Fruit fly (Drosophila melanogaster): ENCODE results near the gene kirre.

Gene kirre

DNA sequence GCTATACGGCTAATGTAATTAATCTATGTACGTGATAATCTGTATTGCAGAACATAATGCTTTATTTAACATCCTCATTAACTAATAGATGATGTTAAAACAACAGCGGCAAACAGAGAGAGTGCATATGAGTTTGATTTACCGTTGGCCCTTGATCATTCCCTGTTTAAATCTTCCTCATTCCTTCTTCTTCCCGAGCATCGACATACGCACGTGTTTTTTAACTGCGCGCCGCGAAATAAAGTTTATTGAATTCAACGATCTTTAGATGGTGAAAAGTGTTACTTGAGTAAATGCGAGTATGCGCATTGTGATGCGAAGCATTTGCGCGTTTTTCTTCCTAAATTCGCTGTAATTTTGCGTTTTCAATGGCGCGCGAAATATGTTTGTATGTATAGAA is at the start of gene kirre:
Gene kirre (plus strand): TSS at position 301 of the 400 bp plus-strand sequence.
- TF ChIP-seq CG9705 (GFP tag; optimal IDR thresholded peaks at IDR 0.05) (no peak), psq (GFP tag; optimal IDR thresholded peaks at IDR 0.05) (no peak), lola (GFP tag; optimal IDR thresholded peaks at IDR 0.05) (no peak), Hr83 (GFP tag; optimal IDR thresholded peaks at IDR 0.05; ENCODE audit: poor library complexity, severe bottlenecking) (no peak), ey (GFP tag; optimal IDR thresholded peaks at IDR 0.05) (no peak), jim (GFP tag; optimal IDR thresholded peaks at IDR 0.05) (no peak), Abd-B (GFP tag; optimal IDR thresholded peaks at IDR 0.05) (no peak), GATAd (GFP tag; optimal IDR thresholded peaks at IDR 0.05) (no peak), CG32264 (GFP tag; optimal IDR thresholded peaks at IDR 0.05) (no peak), fru (GFP tag; optimal IDR thresholded peaks at IDR 0.05) (no peak), Jra (GFP tag; optimal IDR thresholded peaks at IDR 0.05) (no peak), h (GFP tag; optimal IDR thresholded peaks at IDR 0.05) (no peak), Dfd (GFP tag; optimal IDR thresholded peaks at IDR 0.05) (no peak), dl (GFP tag; optimal IDR thresholded peaks at IDR 0.05; ENCODE audit: insufficient read depth in 1 of 2, partially characterized antibody in 2 of 2) (no peak), N (GFP tag; optimal IDR thresholded peaks at IDR 0.05) (no peak), br (GFP tag; optimal IDR thresholded peaks at IDR 0.05) (no peak), Myc (optimal IDR thresholded peaks at IDR 0.05) (no peak), Hnf4 (GFP tag; optimal IDR thresholded peaks at IDR 0.05) (no peak), OdsH (GFP tag; optimal IDR thresholded peaks at IDR 0.05) (no peak), tai (GFP tag; optimal IDR thresholded peaks at IDR 0.05) (no peak)

DNA sequence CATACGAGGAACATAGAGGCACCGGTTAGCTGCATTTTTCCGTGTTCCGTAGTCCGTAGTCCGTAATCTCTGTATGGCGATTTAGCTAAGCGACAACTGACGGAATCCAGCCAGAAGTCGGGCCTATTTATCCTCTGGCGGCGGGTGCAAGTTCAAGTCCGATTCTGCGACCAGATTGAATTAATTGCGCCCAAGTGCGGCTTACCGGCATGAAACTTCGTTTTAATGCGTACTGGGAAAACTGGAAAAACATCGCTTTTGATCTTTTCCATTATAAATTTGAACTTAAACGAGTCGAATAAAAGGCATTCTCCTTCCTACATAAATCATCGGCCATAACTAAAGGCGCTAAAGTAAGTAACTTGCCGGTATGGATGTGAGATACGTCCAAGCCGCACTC is 46.4 kb upstream of the kirre start, which contains the start of gene dyw:
Gene dyw (minus strand): TSS at position 101 of the 400 bp plus-strand sequence.
- TF ChIP-seq pan (optimal IDR thresholded peaks at IDR 0.05) (no peak), dmrt93B (GFP tag; optimal IDR thresholded peaks at IDR 0.05) (no peak), GATAd (GFP tag; optimal IDR thresholded peaks at IDR 0.05) (no peak), woc (GFP tag; optimal IDR thresholded peaks at IDR 0.05) (no peak), jim (GFP tag; optimal IDR thresholded peaks at IDR 0.05) (no peak), Hr78 (GFP tag; optimal IDR thresholded peaks at IDR 0.05) (no peak), CrebA (GFP tag; optimal IDR thresholded peaks at IDR 0.05; ENCODE audit: borderline replicate concordance) (no peak), Dif (GFP tag; optimal IDR thresholded peaks at IDR 0.05; ENCODE audit: partially characterized antibody) (no peak), Hnf4 (GFP tag; optimal IDR thresholded peaks at IDR 0.05) (no peak), Dfd (GFP tag; optimal IDR thresholded peaks at IDR 0.05) (no peak), Sp1 (GFP tag; optimal IDR thresholded peaks at IDR 0.05) (no peak), HLH106 (tag; optimal IDR thresholded peaks at IDR 0.05) (no peak), br (GFP tag; optimal IDR thresholded peaks at IDR 0.05) (no peak), fru (GFP tag; optimal IDR thresholded peaks at IDR 0.05) (no peak), Abd-B (GFP tag; optimal IDR thresholded peaks at IDR 0.05) (no peak), tai (GFP tag; optimal IDR thresholded peaks at IDR 0.05) (no peak), h (GFP tag; optimal IDR thresholded peaks at IDR 0.05) (no peak), Hr83 (GFP tag; optimal IDR thresholded peaks at IDR 0.05; ENCODE audit: poor library complexity, severe bottlenecking) (no peak), foxo (GFP tag; optimal IDR thresholded peaks at IDR 0.05) (no peak)

DNA sequence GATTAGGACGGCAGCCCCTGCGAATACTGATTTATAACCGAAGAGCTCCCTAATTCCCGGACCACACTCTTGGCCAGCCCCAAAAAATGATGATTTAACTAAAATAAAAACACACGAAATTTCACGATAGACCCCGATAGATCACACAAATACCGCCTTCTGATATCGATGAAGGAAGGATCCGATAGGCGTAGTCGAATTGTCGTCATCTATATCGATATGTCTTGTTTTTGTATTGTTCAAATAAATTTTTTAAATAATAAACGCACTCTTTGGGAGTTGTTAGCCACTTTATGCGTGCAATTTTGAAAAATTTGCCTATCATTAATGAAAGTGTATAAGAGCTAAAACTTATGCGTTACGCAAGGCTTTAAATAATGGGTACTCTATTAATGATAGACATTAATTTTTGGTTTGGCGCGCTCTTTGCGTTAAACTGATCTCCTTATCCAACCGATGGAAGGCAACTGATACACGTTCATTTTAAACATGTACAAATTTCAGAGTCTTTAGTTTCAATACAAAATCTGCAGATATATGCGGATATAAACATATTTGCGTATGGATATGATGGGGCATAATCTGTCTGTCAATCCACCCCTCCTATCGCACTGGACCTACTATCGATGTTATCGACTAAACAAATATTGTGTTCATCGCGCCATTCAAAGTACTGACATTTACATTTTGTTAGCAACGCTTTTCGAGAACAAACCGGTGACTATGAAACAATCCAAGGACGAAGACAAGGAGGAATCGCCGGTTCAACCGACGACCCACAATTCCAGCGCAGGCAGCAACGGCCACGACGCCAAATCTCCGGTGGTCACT is 41.9 kb upstream of the kirre start, which contains the start of the genes Spg7 and Lint-O:
Gene Spg7 (minus strand): TSS at position 148 of the 831 bp plus-strand sequence.
Gene Lint-O (plus strand): TSS at position 638 of the 831 bp plus-strand sequence.
- TF ChIP-seq foxo (GFP tag; optimal IDR thresholded peaks at IDR 0.05): no peak
- no peak for TF ChIP-seq N (GFP tag; optimal IDR thresholded peaks at IDR 0.05)
- TF ChIP-seq OdsH (GFP tag; optimal IDR thresholded peaks at IDR 0.05): no peak
- no peak for TF ChIP-seq CG32264 (GFP tag; optimal IDR thresholded peaks at IDR 0.05)
- no peak for TF ChIP-seq Mio (GFP tag; optimal IDR thresholded peaks at IDR 0.05)
- TF ChIP-seq lola (GFP tag; optimal IDR thresholded peaks at IDR 0.05): no peak
- no peak for TF ChIP-seq Sp1 (GFP tag; optimal IDR thresholded peaks at IDR 0.05)
- no peak for TF ChIP-seq Dfd (GFP tag; optimal IDR thresholded peaks at IDR 0.05)
- TF ChIP-seq rgr (GFP tag; optimal IDR thresholded peaks at IDR 0.05): no peak
- TF ChIP-seq psq (GFP tag; optimal IDR thresholded peaks at IDR 0.05): no peak
- no peak for TF ChIP-seq sage (GFP tag; optimal IDR thresholded peaks at IDR 0.05)
- TF ChIP-seq jim (GFP tag; optimal IDR thresholded peaks at IDR 0.05): no peak
- no peak for TF ChIP-seq Dif (GFP tag; optimal IDR thresholded peaks at IDR 0.05; ENCODE audit: partially characterized antibody)
- no peak for TF ChIP-seq sv (GFP tag; optimal IDR thresholded peaks at IDR 0.05)
- TF ChIP-seq Hnf4 (GFP tag; optimal IDR thresholded peaks at IDR 0.05): no peak
- no peak for TF ChIP-seq woc (GFP tag; optimal IDR thresholded peaks at IDR 0.05)
- TF ChIP-seq brk (GFP tag; optimal IDR thresholded peaks at IDR 0.05): no peak
- TF ChIP-seq dl (GFP tag; optimal IDR thresholded peaks at IDR 0.05; ENCODE audit: insufficient read depth in 1 of 2, partially characterized antibody in 2 of 2): no peak

Data from whole organism, wandering third instar larva.